Fruit fly (Drosophila melanogaster) whole organism, prepupa: ENCODE results near the gene CG43184.
A peak's percentile ranks its signal among the peaks of the same experiment; 100 is the strongest.

Experiments
- CG10631 ChIP-seq: fragments of 200-800 bp; sonication (Bioruptor generic); optimal IDR thresholded peaks from 2 replicates; lab custom pipeline; 2016; ENCODE audit warnings: missing biosample characterization, missing genetic modification characterization
- CG10669 ChIP-seq: fragments of 200-800 bp; sonication (Bioruptor generic); optimal IDR thresholded peaks from 3 replicates; lab custom pipeline; 2018; ENCODE audit warnings: missing biosample characterization, mild to moderate bottlenecking, missing genetic modification characterization, moderate library complexity
- CG11294 ChIP-seq: fragments of 200-800 bp; sonication (Bioruptor generic); IDR thresholded peaks from 2 replicates; pipeline ENCODE4 v1.3.6; 2022; ENCODE audit warnings: missing biosample characterization, missing genetic modification characterization
- CG11902 ChIP-seq: fragments of 200-800 bp; sonication (Bioruptor generic); optimal IDR thresholded peaks from 3 replicates; lab custom pipeline; 2016; ENCODE audit warnings: missing biosample characterization, missing genetic modification characterization
- CG3032 ChIP-seq: fragments of 200-800 bp; optimal IDR thresholded peaks from 2 replicates; lab custom pipeline; 2019; ENCODE audit warnings: missing biosample characterization, mild to moderate bottlenecking, missing genetic modification characterization, moderate library complexity
- CG31627 ChIP-seq: fragments of 200-800 bp; sonication (Bioruptor generic); optimal IDR thresholded peaks from 3 replicates; lab custom pipeline; 2016; ENCODE audit warnings: missing biosample characterization, missing genetic modification characterization
- CG34406 ChIP-seq: fragments of 200-800 bp; sonication (Bioruptor generic); optimal IDR thresholded peaks from 3 replicates; lab custom pipeline; 2016; ENCODE audit warnings: missing biosample characterization, missing genetic modification characterization
- CG6792 ChIP-seq: fragments of 200-800 bp; sonication (Bioruptor generic); optimal IDR thresholded peaks from 3 replicates; lab custom pipeline; 2016; ENCODE audit warnings: missing biosample characterization, missing genetic modification characterization
- CG6808 ChIP-seq: fragments of 200-800 bp; sonication (Bioruptor generic); optimal IDR thresholded peaks from 3 replicates; lab custom pipeline; 2017; ENCODE audit warnings: missing biosample characterization, missing genetic modification characterization, mild to moderate bottlenecking, moderate library complexity, missing genetic modification reagents
- CG6854 ChIP-seq: fragments of 200-800 bp; sonication (Bioruptor generic); optimal IDR thresholded peaks from 2 replicates; lab custom pipeline; 2017; ENCODE audit warnings: missing biosample characterization, mild to moderate bottlenecking, missing genetic modification characterization
- CG7368 ChIP-seq: fragments of 200-800 bp; sonication (Bioruptor generic); optimal IDR thresholded peaks from 3 replicates; lab custom pipeline; 2016; ENCODE audit warnings: missing biosample characterization, missing genetic modification characterization
- CG8319 ChIP-seq: fragments of 200-800 bp; sonication (Bioruptor generic); optimal IDR thresholded peaks from 3 replicates; lab custom pipeline; 2016; ENCODE audit warnings: missing biosample characterization, missing genetic modification characterization
- CG8632 ChIP-seq: fragments of 200-800 bp; sonication (Bioruptor generic); optimal IDR thresholded peaks from 3 replicates; lab custom pipeline; 2016; ENCODE audit warnings: missing biosample characterization, missing genetic modification characterization
- Eip75B ChIP-seq: fragments of 200-800 bp; sonication (Bioruptor generic); optimal IDR thresholded peaks from 3 replicates; lab custom pipeline; 2016; ENCODE audit warnings: missing biosample characterization, missing genetic modification characterization
- Eip78C ChIP-seq: fragments of 200-800 bp; sonication (Bioruptor generic); peaks from one replicate; lab custom pipeline; 2016; ENCODE audit warnings: missing biosample characterization, missing genetic modification characterization
- Eip93F ChIP-seq: fragments of 200-800 bp; sonication (Bioruptor generic); optimal IDR thresholded peaks from 2 replicates; lab custom pipeline; 2016; ENCODE audit warnings: missing biosample characterization, mild to moderate bottlenecking, missing genetic modification characterization
- Gug ChIP-seq: fragments of 200-800 bp; sonication (Bioruptor generic); IDR thresholded peaks from 2 replicates; pipeline ENCODE4 v1.3.6; 2022; ENCODE audit warnings: missing biosample characterization, missing genetic modification characterization
- Hr38 ChIP-seq: sonication (Bioruptor generic); optimal IDR thresholded peaks from 2 replicates; lab custom pipeline; 2016; ENCODE audit warnings: missing biosample characterization, missing genetic modification characterization
- Met ChIP-seq: fragments of 200-800 bp; sonication (Bioruptor generic); optimal IDR thresholded peaks from 3 replicates; lab custom pipeline; 2016; ENCODE audit warnings: missing biosample characterization, missing genetic modification characterization
- Sox102F ChIP-seq: fragments of 200-800 bp; sonication (Bioruptor generic); optimal IDR thresholded peaks from 2 replicates; lab custom pipeline; 2016; ENCODE audit warnings: missing biosample characterization, mild to moderate bottlenecking, missing genetic modification characterization
- Sox14 ChIP-seq: fragments of 200-800 bp; sonication (Bioruptor generic); optimal IDR thresholded peaks from 3 replicates; lab custom pipeline; 2016; ENCODE audit warnings: missing biosample characterization, missing genetic modification characterization
- Sox15 ChIP-seq: fragments of 200-800 bp; sonication (Bioruptor generic); optimal IDR thresholded peaks from 3 replicates; lab custom pipeline; 2016; ENCODE audit warnings: missing biosample characterization, missing genetic modification characterization
- cyc ChIP-seq: fragments of 200-800 bp; sonication (Bioruptor generic); optimal IDR thresholded peaks from 3 replicates; lab custom pipeline; 2016; ENCODE audit warnings: missing biosample characterization, missing genetic modification characterization
- dac ChIP-seq: fragments of 200-800 bp; sonication (Bioruptor generic); optimal IDR thresholded peaks from 2 replicates; lab custom pipeline; 2017; ENCODE audit warnings: missing biosample characterization, mild to moderate bottlenecking, missing genetic modification characterization
- esn ChIP-seq: fragments of 200-800 bp; sonication (Bioruptor generic); optimal IDR thresholded peaks from 2 replicates; lab custom pipeline; 2016; ENCODE audit warnings: missing biosample characterization, mild to moderate bottlenecking, missing genetic modification characterization, moderate library complexity
- fd59A ChIP-seq: fragments of 200-800 bp; sonication (Bioruptor generic); optimal IDR thresholded peaks from 2 replicates; lab custom pipeline; 2017; ENCODE audit warnings: missing biosample characterization, mild to moderate bottlenecking, missing genetic modification characterization, missing genetic modification reagents
- fd85E ChIP-seq: fragments of 200-800 bp; sonication (Bioruptor generic); optimal IDR thresholded peaks from 3 replicates; lab custom pipeline; 2016; ENCODE audit warnings: missing biosample characterization, missing genetic modification characterization
- fkh ChIP-seq: fragments of 200-800 bp; sonication (Bioruptor generic); optimal IDR thresholded peaks from 3 replicates; lab custom pipeline; 2017; ENCODE audit warnings: missing biosample characterization, mild to moderate bottlenecking, missing genetic modification characterization, moderate library complexity
- lz ChIP-seq: fragments of 200-800 bp; sonication (Bioruptor generic); optimal IDR thresholded peaks from 3 replicates; lab custom pipeline; 2016; ENCODE audit warnings: missing biosample characterization, missing genetic modification characterization
- net ChIP-seq: fragments of 200-800 bp; sonication (Bioruptor generic); optimal IDR thresholded peaks from 3 replicates; lab custom pipeline; 2016; ENCODE audit warnings: missing biosample characterization, missing genetic modification characterization
- spab ChIP-seq: fragments of 200-800 bp; sonication (Bioruptor generic); optimal IDR thresholded peaks from 2 replicates; lab custom pipeline; 2017; ENCODE audit warnings: missing biosample characterization, mild to moderate bottlenecking, missing genetic modification characterization, missing genetic modification reagents
- ss ChIP-seq, 2 experiments: fragments of 200-800 bp; sonication (Bioruptor generic); optimal IDR thresholded peaks; 2 replicates in 1 of 2; 3 replicates in 1 of 2; lab custom pipeline; 2017 to 2018; ENCODE audit warnings: mild to moderate bottlenecking in 2 of 2, missing biosample characterization in 2 of 2, missing genetic modification characterization in 2 of 2, moderate library complexity in 1 of 2
- svp ChIP-seq: fragments of 200-800 bp; sonication (Bioruptor generic); peaks from one replicate; lab custom pipeline; 2016; ENCODE audit warnings: missing biosample characterization, missing genetic modification characterization
- topi ChIP-seq: fragments of 200-800 bp; sonication (Bioruptor generic); optimal IDR thresholded peaks from 3 replicates; lab custom pipeline; 2016; ENCODE audit warnings: missing biosample characterization, missing genetic modification characterization

The CG43184 gene

dm6 chr3L:13862403-13862802 is 24.8 kb downstream of the CG43184 start (continued):
- TF ChIP-seq fkh (GFP tag; lab: Kevin White, UChicago), result no peak
- no peak for TF ChIP-seq fd59A
- TF ChIP-seq CG3032 (tag; lab: Kevin White, UChicago), result no peak
- no peak for TF ChIP-seq esn (GFP tag; lab: Kevin White, UChicago)
- peak; percentile 54 for TF ChIP-seq net (GFP tag; lab: Kevin White, UChicago)
- TF ChIP-seq Hr38 (GFP tag; lab: Kevin White, UChicago), result no peak
- TF ChIP-seq spab (GFP tag; lab: Kevin White, UChicago), result no peak
- TF ChIP-seq CG8632, result no peak
- no peak for TF ChIP-seq CG6808 (GFP tag; lab: Kevin White, UChicago)
- TF ChIP-seq Sox15 (GFP tag; lab: Kevin White, UChicago), result no peak
- TF ChIP-seq CG6854 (GFP tag; lab: Kevin White, UChicago), result no peak
- TF ChIP-seq fd85E (GFP tag; lab: Kevin White, UChicago), result no peak
- no peak for TF ChIP-seq Eip93F (GFP tag; lab: Kevin White, UChicago)
- peak; percentile 24 for TF ChIP-seq dac
- no peak for TF ChIP-seq Eip75B (GFP tag; lab: Kevin White, UChicago)
- TF ChIP-seq CG11294 (GFP tag; lab: Robert Waterston, UW), result 0 out of 2 replicates have a peak, but pooled peaks have one; percentile 29
- TF ChIP-seq Sox14 (GFP tag; lab: Kevin White, UChicago), result no peak
- TF ChIP-seq Met (GFP tag; lab: Kevin White, UChicago), result peak; percentile 21
- TF ChIP-seq topi (GFP tag; lab: Kevin White, UChicago), result no peak
- TF ChIP-seq CG11902, result no peak
- no peak for TF ChIP-seq CG8319 (GFP tag; lab: Kevin White, UChicago)
- TF ChIP-seq ss (GFP tag; optimal IDR thresholded peaks at IDR 0.05; lab: Kevin White, UChicago), result no peak
- no peak for TF ChIP-seq lz (GFP tag; lab: Kevin White, UChicago)
- TF ChIP-seq CG10631, result no peak
- no peak for TF ChIP-seq CG34406 (GFP tag; lab: Kevin White, UChicago)
- no peak for TF ChIP-seq CG6792 (GFP tag; lab: Kevin White, UChicago)
- TF ChIP-seq CG10669 (GFP tag; lab: Kevin White, UChicago), result no peak
- no peak for TF ChIP-seq Sox102F (GFP tag; lab: Kevin White, UChicago)

DNA sequence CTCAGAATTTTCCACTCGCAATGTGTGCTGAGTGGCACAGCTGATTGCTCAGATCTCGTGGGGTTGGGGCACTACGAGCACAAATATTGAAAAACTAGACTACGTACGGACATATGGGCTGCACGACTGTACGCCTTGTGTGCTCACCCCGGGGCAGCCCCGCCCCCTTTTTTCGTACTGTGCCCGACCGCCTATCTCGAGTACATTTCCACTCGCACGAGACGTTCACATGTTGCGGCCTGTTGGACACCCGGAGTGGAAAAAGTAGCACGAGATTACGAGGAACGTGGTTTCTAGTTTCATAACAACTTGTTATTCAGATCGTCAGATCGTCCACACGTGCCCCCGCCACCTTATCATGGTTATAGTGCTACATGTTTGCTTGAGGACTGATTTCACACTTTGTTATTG is 25.8 kb downstream of the CG43184 start:
- TF ChIP-seq Gug (GFP tag; lab: Robert Waterston, UW) (no peak), CG10669 (GFP tag; lab: Kevin White, UChicago) (no peak), cyc (GFP tag; lab: Kevin White, UChicago) (no peak), CG6792 (GFP tag; lab: Kevin White, UChicago) (no peak), CG31627 (GFP tag; lab: Kevin White, UChicago) (no peak), CG10631 (no peak), fd85E (GFP tag; lab: Kevin White, UChicago) (no peak), CG34406 (GFP tag; lab: Kevin White, UChicago) (no peak), fkh (GFP tag; lab: Kevin White, UChicago) (peak; percentile 75), CG6854 (GFP tag; lab: Kevin White, UChicago) (no peak), Eip78C (GFP tag; lab: Kevin White, UChicago) (peak; percentile 28)

dm6 chr3L:13864568-13864967 is 27.0 kb downstream of the CG43184 start:
- TF ChIP-seq Eip93F (GFP tag; lab: Kevin White, UChicago) (no peak), CG31627 (GFP tag; lab: Kevin White, UChicago) (no peak)

DNA sequence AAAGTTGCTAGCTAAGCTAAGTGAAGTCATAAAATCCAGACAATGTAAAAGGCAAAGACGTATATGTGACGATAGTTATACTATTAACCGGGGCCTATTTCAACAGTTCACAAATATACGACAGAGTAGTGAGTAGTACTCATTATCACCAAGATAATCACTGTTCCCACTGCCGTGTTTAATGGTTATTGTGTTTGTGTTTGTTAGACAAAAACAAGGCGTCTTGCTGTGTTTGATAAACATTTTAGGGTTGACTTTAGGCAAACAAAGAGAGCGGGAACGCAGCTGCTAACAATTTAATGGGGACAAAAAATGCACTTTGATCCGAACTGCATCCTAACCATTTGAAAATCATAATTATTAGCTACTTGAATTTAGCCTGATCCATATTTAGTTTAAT is 27.9 kb downstream of the CG43184 start:
- TF ChIP-seq Sox102F (GFP tag; lab: Kevin White, UChicago) (no peak), CG7368 (GFP tag; lab: Kevin White, UChicago) (no peak), fkh (GFP tag; lab: Kevin White, UChicago) (peak; percentile 94)

dm6 chr3L:13866270-13866669 is 28.7 kb downstream of the CG43184 start:
- no peak for TF ChIP-seq CG6808 (GFP tag; lab: Kevin White, UChicago)
- TF ChIP-seq svp (GFP tag; lab: Kevin White, UChicago), result peak; percentile 77
- TF ChIP-seq, all 60 proteins: peak for 1
